Worm (Caenorhabditis elegans) whole organism, mixed stage, embryonic: ENCODE measurements around the gene let-716.

Source experiments
- M03D4.4 ChIP-seq: sonication (generic microtip); optimal IDR thresholded peaks from 2 replicates; lab custom pipeline; 2017; ENCODE audit warnings: mild to moderate bottlenecking, missing genetic modification characterization, missing compliant biosample characterization
- bed-3 ChIP-seq: fragments of 200-800 bp; sonication (Bioruptor generic); optimal IDR thresholded peaks from 3 replicates; lab custom pipeline; 2018; ENCODE audit warnings: mild to moderate bottlenecking, missing genetic modification characterization, moderate library complexity, missing compliant biosample characterization
- blmp-1 ChIP-seq: fragments of 150-350 bp; optimal IDR thresholded peaks from 2 replicates; lab custom pipeline; 2014; ENCODE audit warnings: missing biosample characterization, missing genetic modification characterization
- ceh-43 ChIP-seq: fragments of 200-800 bp; sonication (Bioruptor generic); optimal IDR thresholded peaks from 2 replicates; lab custom pipeline; 2018; ENCODE audit warnings: mild to moderate bottlenecking, missing genetic modification characterization, moderate library complexity, missing compliant biosample characterization
- ces-1 ChIP-seq: fragments of 150-350 bp; optimal IDR thresholded peaks from 2 replicates; lab custom pipeline; 2014; ENCODE audit warnings: missing biosample characterization, missing genetic modification reagents, missing genetic modification characterization
- elt-1 ChIP-seq: sonication (generic microtip); optimal IDR thresholded peaks from 2 replicates; lab custom pipeline; 2017; ENCODE audit warnings: missing genetic modification characterization, mild to moderate bottlenecking, missing compliant biosample characterization, antibody characterized with exemption, moderate library complexity, borderline replicate concordance; ENCODE audit not compliant: insufficient read depth
- elt-3 ChIP-seq: fragments of 150-350 bp; optimal IDR thresholded peaks from 2 replicates; lab custom pipeline; 2014; ENCODE audit warnings: missing biosample characterization, missing genetic modification characterization
- flh-1 ChIP-seq: fragments of 200-800 bp; sonication (Bioruptor generic); optimal IDR thresholded peaks from 2 replicates; lab custom pipeline; 2018; ENCODE audit warnings: mild to moderate bottlenecking, missing genetic modification characterization, moderate library complexity, missing compliant biosample characterization
- ham-2 ChIP-seq: fragments of 200-800 bp; sonication (Bioruptor generic); optimal IDR thresholded peaks from 2 replicates; lab custom pipeline; 2018; ENCODE audit warnings: mild to moderate bottlenecking, missing genetic modification characterization, missing compliant biosample characterization
- hlh-1 ChIP-seq: fragments of 150-350 bp; optimal IDR thresholded peaks from 2 replicates; lab custom pipeline; 2014; ENCODE audit warnings: missing biosample characterization, missing genetic modification reagents, missing genetic modification characterization
- lin-13 ChIP-seq: fragments of 150-350 bp; optimal IDR thresholded peaks from 2 replicates; lab custom pipeline; 2014; ENCODE audit warnings: missing biosample characterization, missing genetic modification characterization
- lin-32 ChIP-seq: fragments of 200-800 bp; sonication (Bioruptor generic); optimal IDR thresholded peaks from 2 replicates; lab custom pipeline; 2018; ENCODE audit warnings: mild to moderate bottlenecking, missing genetic modification characterization, missing compliant biosample characterization
- lsy-2 ChIP-seq: fragments of 150-350 bp; optimal IDR thresholded peaks from 2 replicates; lab custom pipeline; 2014; ENCODE audit warnings: missing biosample characterization, missing genetic modification characterization
- mab-5 ChIP-seq: fragments of 150-350 bp; optimal IDR thresholded peaks from 2 replicates; lab custom pipeline; 2014; ENCODE audit warnings: missing biosample characterization, missing genetic modification characterization
- mep-1 ChIP-seq: fragments of 150-350 bp; optimal IDR thresholded peaks from 2 replicates; lab custom pipeline; 2017; ENCODE audit warnings: missing biosample characterization, missing genetic modification reagents, missing genetic modification characterization, inconsistent platforms
- mls-2 ChIP-seq: sonication (generic microtip); optimal IDR thresholded peaks from 2 replicates; lab custom pipeline; 2016; ENCODE audit warnings: mild to moderate bottlenecking, missing genetic modification characterization, moderate library complexity, missing compliant biosample characterization
- nhr-12 ChIP-seq: fragments of 150-350 bp; optimal IDR thresholded peaks from 2 replicates; lab custom pipeline; 2014; ENCODE audit warnings: missing biosample characterization, missing genetic modification characterization
- nhr-2 ChIP-seq: fragments of 150-350 bp; optimal IDR thresholded peaks from 2 replicates; lab custom pipeline; 2014; ENCODE audit warnings: missing biosample characterization, missing genetic modification characterization
- nhr-28 ChIP-seq: fragments of 150-350 bp; optimal IDR thresholded peaks from 2 replicates; lab custom pipeline; 2014; ENCODE audit warnings: missing biosample characterization, missing genetic modification characterization
- nhr-76 ChIP-seq: sonication (generic microtip); optimal IDR thresholded peaks from 2 replicates; lab custom pipeline; 2017; ENCODE audit warnings: missing biosample characterization, missing genetic modification characterization
- pha-4 ChIP-seq: fragments of 150-350 bp; optimal IDR thresholded peaks from 2 replicates; lab custom pipeline; 2018; ENCODE audit warnings: missing biosample characterization, missing genetic modification reagents, missing genetic modification characterization
- snpc-4 ChIP-seq: fragments of 150-350 bp; optimal IDR thresholded peaks from 2 replicates; lab custom pipeline; 2014; ENCODE audit warnings: missing biosample characterization, missing genetic modification characterization
- sptf-1 ChIP-seq: sonication (generic microtip); optimal IDR thresholded peaks from 2 replicates; lab custom pipeline; 2017; ENCODE audit warnings: mild to moderate bottlenecking, missing genetic modification characterization, moderate library complexity, missing compliant biosample characterization
- tbx-8 ChIP-seq: fragments of 200-800 bp; sonication (Bioruptor generic); optimal IDR thresholded peaks from 2 replicates; lab custom pipeline; 2018; ENCODE audit warnings: mild to moderate bottlenecking, missing genetic modification characterization, moderate library complexity, missing compliant biosample characterization
- unc-120 ChIP-seq: sonication (generic microtip); optimal IDR thresholded peaks from 2 replicates; lab custom pipeline; 2017; ENCODE audit warnings: missing genetic modification characterization, missing compliant biosample characterization; ENCODE audit not compliant: poor library complexity, severe bottlenecking
- unc-39 ChIP-seq: fragments of 150-350 bp; optimal IDR thresholded peaks from 2 replicates; lab custom pipeline; 2014; ENCODE audit warnings: missing biosample characterization, missing genetic modification characterization
- unc-62 ChIP-seq: fragments of 150-350 bp; optimal IDR thresholded peaks from 2 replicates; lab custom pipeline; 2014; ENCODE audit warnings: missing biosample characterization, missing genetic modification reagents, missing genetic modification characterization
- zip-8 ChIP-seq: fragments of 150-350 bp; optimal IDR thresholded peaks from 2 replicates; lab custom pipeline; 2014; ENCODE audit warnings: missing biosample characterization, missing genetic modification characterization
- ztf-11 ChIP-seq: fragments of 150-350 bp; optimal IDR thresholded peaks from 2 replicates; lab custom pipeline; 2014; ENCODE audit warnings: missing biosample characterization, missing genetic modification characterization

let-716 gene

ce11 chrIII:6381584-6382391, 1.6 kb upstream of the let-716 start, which contains the start of gene znf-622:
Gene znf-622 (plus strand): TSS chrIII:6381634.
- no peak for TF ChIP-seq unc-62 (GFP tag; lab: Kevin White, UChicago)
- TF ChIP-seq mep-1 (tag; lab: Kevin White, UChicago): no peak
- no peak for TF ChIP-seq zip-8 (tag; lab: Kevin White, UChicago)
- no peak for TF ChIP-seq mab-5 (tag; lab: Kevin White, UChicago)
- no peak for TF ChIP-seq unc-120 (tag; lab: Kevin White, UChicago)
- TF ChIP-seq mls-2 (tag; lab: Kevin White, UChicago): no peak
- no peak for TF ChIP-seq pha-4
- TF ChIP-seq nhr-76: no peak
- TF ChIP-seq sptf-1: no peak
- no peak for TF ChIP-seq nhr-2 (tag; lab: Kevin White, UChicago)
- TF ChIP-seq snpc-4 (tag; lab: Kevin White, UChicago): no peak
- TF ChIP-seq elt-3 (tag; lab: Kevin White, UChicago): no peak
- no peak for TF ChIP-seq unc-39 (tag; lab: Kevin White, UChicago)
- no peak for TF ChIP-seq lin-13 (tag; lab: Kevin White, UChicago)

DNA sequence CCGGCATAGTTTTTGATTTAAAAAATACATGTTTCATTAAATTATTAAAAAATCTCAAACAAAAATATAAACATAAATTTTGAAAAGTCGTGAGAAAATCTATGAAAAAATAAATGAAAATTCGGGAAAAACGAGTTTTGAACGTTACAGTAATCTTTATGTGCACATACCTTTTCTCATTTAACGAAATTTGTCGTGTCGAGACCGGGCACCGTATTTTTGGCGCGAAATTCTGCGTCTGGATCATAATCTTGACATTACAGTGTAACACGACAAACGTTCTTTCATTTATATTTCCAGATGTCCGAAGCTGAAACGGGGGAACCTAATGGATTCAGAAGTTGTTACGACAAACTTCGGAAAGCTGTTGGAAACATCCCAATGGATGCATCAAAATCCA, 6.2 kb downstream of the let-716 start, which contains the start of gene C16A3.2:
TSS of gene C16A3.2 (plus strand) at position 301 of the 400 bp plus-strand sequence.
- no peak for TF ChIP-seq lsy-2 (tag; lab: Kevin White, UChicago)
- no peak for TF ChIP-seq unc-62 (GFP tag; lab: Kevin White, UChicago)
- no peak for TF ChIP-seq snpc-4 (tag; lab: Kevin White, UChicago)
- TF ChIP-seq nhr-12: no peak
- TF ChIP-seq mab-5 (tag; lab: Kevin White, UChicago): no peak
- TF ChIP-seq bed-3 (GFP tag; lab: Kevin White, UChicago): no peak
- no peak for TF ChIP-seq ceh-43
- no peak for TF ChIP-seq nhr-76
- TF ChIP-seq sptf-1: no peak

ce11 chrIII:6390644-6391043, 7.3 kb downstream of the let-716 start, which contains the start of gene smrc-1:
Gene smrc-1 (plus strand): TSS chrIII:6390944.
- TF ChIP-seq ham-2 (no peak), nhr-12 (no peak), mep-1 (tag; lab: Kevin White, UChicago) (no peak), lin-32 (GFP tag; lab: Kevin White, UChicago) (no peak), ztf-11 (no peak), mls-2 (tag; lab: Kevin White, UChicago) (no peak), mab-5 (tag; lab: Kevin White, UChicago) (no peak), nhr-28 (tag; lab: Kevin White, UChicago) (no peak), elt-3 (tag; lab: Kevin White, UChicago) (no peak), M03D4.4 (no peak), snpc-4 (tag; lab: Kevin White, UChicago) (no peak)

DNA sequence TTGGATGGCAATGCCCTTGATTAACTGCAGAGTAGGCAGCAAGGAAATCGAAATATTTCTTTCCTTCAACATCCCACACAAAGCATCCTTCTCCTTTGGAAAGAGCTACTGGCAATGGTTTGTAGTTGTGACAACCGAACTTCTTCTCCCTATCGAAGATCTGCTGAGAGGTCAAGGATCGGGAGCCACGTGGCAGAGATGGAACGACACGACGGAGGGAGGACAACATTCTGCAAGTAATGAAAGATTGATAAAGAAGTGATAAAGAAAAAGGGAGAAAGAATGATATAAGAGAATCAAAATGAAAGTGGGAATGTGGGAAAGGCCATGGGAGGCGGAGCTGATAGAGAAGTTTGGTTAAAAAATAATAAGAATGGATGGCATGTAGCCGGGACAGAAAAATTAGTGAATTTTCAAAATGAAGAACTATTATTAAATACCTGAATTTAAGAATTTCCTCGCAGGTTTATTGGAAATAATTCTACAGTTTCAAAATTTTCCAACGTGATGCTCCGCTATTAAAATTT, 12.4 kb downstream of the let-716 start, which contains the start of gene oatr-1:
TSS of gene oatr-1 (minus strand) at position 477 of the 527 bp plus-strand sequence.
- no peak for TF ChIP-seq ztf-11
- no peak for TF ChIP-seq pha-4
- TF ChIP-seq snpc-4 (tag; lab: Kevin White, UChicago): no peak
- no peak for TF ChIP-seq unc-39 (tag; lab: Kevin White, UChicago)
- TF ChIP-seq flh-1 (GFP tag; lab: Kevin White, UChicago): no peak
- TF ChIP-seq tbx-8 (GFP tag; lab: Kevin White, UChicago): no peak
- no peak for TF ChIP-seq lsy-2 (tag; lab: Kevin White, UChicago)
- no peak for TF ChIP-seq unc-120 (tag; lab: Kevin White, UChicago)
- no peak for TF ChIP-seq lin-32 (GFP tag; lab: Kevin White, UChicago)
- TF ChIP-seq lin-13 (tag; lab: Kevin White, UChicago): no peak
- no peak for TF ChIP-seq hlh-1
- no peak for TF ChIP-seq ces-1 (GFP tag; lab: Kevin White, UChicago)
- no peak for TF ChIP-seq blmp-1 (tag; lab: Kevin White, UChicago)

ce11 chrIII:6396381-6396780, 13.0 kb downstream of the let-716 start:
- TF ChIP-seq mls-2 (tag; lab: Kevin White, UChicago): no peak
- TF ChIP-seq snpc-4 (tag; lab: Kevin White, UChicago): no peak
- no peak for TF ChIP-seq lsy-2 (tag; lab: Kevin White, UChicago)
- peak; percentile 7 for TF ChIP-seq elt-1 (tag; lab: Kevin White, UChicago)
- TF ChIP-seq, all 35 proteins: peak for 1
